Worm (Caenorhabditis elegans): ENCODE measurements around the gene alh-4.

- no peak for TF ChIP-seq M03D4.4 (tag; optimal IDR thresholded peaks at IDR 0.05)
- no peak for TF ChIP-seq snpc-4 (tag; optimal IDR thresholded peaks at IDR 0.05)
- TF ChIP-seq nhr-76 (tag; optimal IDR thresholded peaks at IDR 0.05): no peak
- TF ChIP-seq blmp-1 (tag; optimal IDR thresholded peaks at IDR 0.05): no peak
- no peak for TF ChIP-seq mep-1 (tag; optimal IDR thresholded peaks at IDR 0.05)
- no peak for TF ChIP-seq zip-8 (tag; optimal IDR thresholded peaks at IDR 0.05)
- TF ChIP-seq unc-62 (GFP tag; optimal IDR thresholded peaks at IDR 0.05): no peak
- no peak for TF ChIP-seq lin-13 (tag; optimal IDR thresholded peaks at IDR 0.05)
- no peak for TF ChIP-seq ham-2 (GFP tag; optimal IDR thresholded peaks at IDR 0.05)
- TF ChIP-seq drap-1 (GFP tag; optimal IDR thresholded peaks at IDR 0.05): no peak
Observed at ce11 chrV:6462606-6463005, 32.9 kb upstream of the alh-4 start.

Measured in whole organism, mixed stage, embryonic.